Worm (Caenorhabditis elegans): Measurements from ENCODE around the gene far-1.

DNA sequence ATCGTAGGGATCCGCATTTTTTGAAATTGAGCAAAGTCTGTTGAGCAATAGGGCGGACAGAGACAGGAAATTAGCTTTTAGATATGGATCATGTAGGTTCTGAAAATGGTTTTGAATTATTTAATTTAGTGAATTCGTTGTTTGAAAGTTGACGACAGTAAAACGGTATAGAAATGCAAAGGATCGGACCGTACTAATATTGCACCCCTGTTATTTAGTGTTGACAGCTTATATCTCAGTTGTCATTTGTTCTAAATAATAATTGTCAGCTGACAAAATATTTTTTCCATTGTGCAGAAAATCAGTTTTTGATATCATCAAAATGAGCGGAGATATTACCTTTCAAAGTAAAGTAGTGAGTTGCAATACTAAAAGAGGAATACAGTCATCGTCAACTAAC lies 9.6 kb downstream of the far-1 start, which contains the start of gene lin-12:
- TF ChIP-seq ama-1 (optimal IDR thresholded peaks at IDR 0.05): no peak
- TF ChIP-seq hmg-4 (GFP tag; optimal IDR thresholded peaks at IDR 0.05): no peak
- TF ChIP-seq B0310.2 (tag; optimal IDR thresholded peaks at IDR 0.05): no peak
- no peak for TF ChIP-seq tbx-37 (GFP tag; conservative IDR thresholded peaks at IDR 0.05)
- TF ChIP-seq flt-1 (GFP tag; IDR thresholded peaks at IDR 0.05): no peak
- TF ChIP-seq ceh-36 (tag; optimal IDR thresholded peaks at IDR 0.05): no peak
- no peak for TF ChIP-seq scrt-1 (GFP tag; IDR thresholded peaks at IDR 0.05)
- TF ChIP-seq sea-1 (GFP tag; conservative IDR thresholded peaks at IDR 0.05): no peak
- TF ChIP-seq pes-1 (GFP tag; IDR thresholded peaks at IDR 0.05): no peak
- no peak for TF ChIP-seq F13C5.2 (tag; optimal IDR thresholded peaks at IDR 0.05)
- no peak for TF ChIP-seq tra-4 (tag; optimal IDR thresholded peaks at IDR 0.05)
- TF ChIP-seq hnd-1 (tag; optimal IDR thresholded peaks at IDR 0.05): no peak
- TF ChIP-seq ets-7 (tag; optimal IDR thresholded peaks at IDR 0.05): no peak

Data from whole organism, early embryonic.